Worm (Caenorhabditis elegans) whole organism, L4 larva: ENCODE results near the gene C15H9.3.
A peak's percentile ranks its signal among the peaks of the same experiment; 100 is the strongest.

Experiments
- ZK337.2 ChIP-seq: fragments of 200-800 bp; sonication (Bioruptor generic); IDR thresholded peaks from 2 replicates; pipeline ENCODE4 v1.3.6; 2022; ENCODE audit warnings: missing genetic modification reagents, missing genetic modification characterization, missing compliant biosample characterization
- daf-8 ChIP-seq: fragments of 200-800 bp; sonication (Bioruptor generic); IDR thresholded peaks from 2 replicates; pipeline ENCODE4 v1.3.6; 2022; ENCODE audit warnings: missing genetic modification characterization, missing compliant biosample characterization
- lin-15B ChIP-seq: fragments of 150-350 bp; sonication (generic microtip); optimal IDR thresholded peaks from 3 replicates; lab custom pipeline; 2014; ENCODE audit warnings: missing biosample characterization, missing genetic modification characterization
- lsy-2 ChIP-seq, 2 experiments: fragments of 150-350 bp in 1 of 2; sonication (generic microtip) in 1 of 2; optimal IDR thresholded peaks; 2 replicates each; lab custom pipeline; 2014 to 2017; ENCODE audit warnings: missing biosample characterization in 2 of 2, missing genetic modification characterization in 2 of 2
- nhr-48 ChIP-seq: sonication (generic microtip); optimal IDR thresholded peaks from 2 replicates; lab custom pipeline; 2016; ENCODE audit warnings: mild to moderate bottlenecking, missing genetic modification characterization, missing compliant biosample characterization

- TF ChIP-seq nhr-48 (no peak), ZK337.2 (GFP tag; lab: Robert Waterston, UW) (no peak), lsy-2 (tag; optimal IDR thresholded peaks at IDR 0.05; lab: Kevin White, UChicago) (peak in 1 of 2 experiments; percentile 27), daf-8 (GFP tag; lab: Robert Waterston, UW) (no peak), lin-15B (tag; lab: Kevin White, UChicago) (no peak)
These were observed 22.6 kb upstream of the C15H9.3 start, which contains the start of gene C15H9.5 for ce11 chrX:6093046-6093445.
